Worm (Caenorhabditis elegans) whole organism, L2 larva: ENCODE results near the gene F42A10.7.

Experiments
- C34F6.9 ChIP-seq: fragments of 150-350 bp; optimal IDR thresholded peaks from 2 replicates; lab custom pipeline; 2014; ENCODE audit warnings: missing biosample characterization, missing genetic modification characterization
- R02D3.7 ChIP-seq: fragments of 150-350 bp; optimal IDR thresholded peaks from 2 replicates; lab custom pipeline; 2014; ENCODE audit warnings: missing biosample characterization, missing genetic modification characterization
- Y55F3AM.14 ChIP-seq: fragments of 200-800 bp; sonication (Bioruptor generic); optimal IDR thresholded peaks from 2 replicates; lab custom pipeline; 2018; ENCODE audit warnings: mild to moderate bottlenecking, missing genetic modification characterization, missing compliant biosample characterization
- alr-1 ChIP-seq: fragments of 150-350 bp; optimal IDR thresholded peaks from 2 replicates; lab custom pipeline; 2014; ENCODE audit warnings: missing biosample characterization, missing genetic modification characterization
- ama-1 ChIP-seq: fragments of 150-350 bp; optimal IDR thresholded peaks from 2 replicates; lab custom pipeline; 2018; ENCODE audit warnings: inconsistent platforms
- blmp-1 ChIP-seq: sonication (generic microtip); optimal IDR thresholded peaks from 2 replicates; lab custom pipeline; 2017; ENCODE audit warnings: missing genetic modification characterization, mild to moderate bottlenecking, missing compliant biosample characterization, antibody characterized with exemption, moderate library complexity; ENCODE audit not compliant: insufficient read depth
- ceh-82 ChIP-seq: fragments of 150-350 bp; optimal IDR thresholded peaks from 2 replicates; lab custom pipeline; 2014; ENCODE audit warnings: missing biosample characterization, missing genetic modification characterization
- crh-2 ChIP-seq: sonication (generic microtip); optimal IDR thresholded peaks from 2 replicates; lab custom pipeline; 2017; ENCODE audit warnings: missing biosample characterization, missing genetic modification characterization
- dmd-4 ChIP-seq: sonication (generic microtip); optimal IDR thresholded peaks from 2 replicates; lab custom pipeline; 2017; ENCODE audit warnings: missing biosample characterization, missing genetic modification characterization
- egl-27 ChIP-seq: sonication (generic microtip); optimal IDR thresholded peaks from 3 replicates; lab custom pipeline; 2017; ENCODE audit warnings: missing biosample characterization, missing genetic modification reagents, missing genetic modification characterization
- elt-1 ChIP-seq: fragments of 150-350 bp; optimal IDR thresholded peaks from 2 replicates; lab custom pipeline; 2014; ENCODE audit warnings: missing biosample characterization, missing genetic modification characterization
- fos-1 ChIP-seq: fragments of 150-350 bp; optimal IDR thresholded peaks from 2 replicates; lab custom pipeline; 2014; ENCODE audit warnings: missing biosample characterization, missing genetic modification characterization
- gmeb-1 ChIP-seq: fragments of 150-350 bp; optimal IDR thresholded peaks from 2 replicates; lab custom pipeline; 2014; ENCODE audit warnings: missing biosample characterization, missing genetic modification characterization
- lsy-2 ChIP-seq, 2 experiments: fragments of 150-350 bp in 1 of 2; sonication (generic microtip) in 1 of 2; optimal IDR thresholded peaks; 2 replicates each; lab custom pipeline; 2014 to 2017; ENCODE audit warnings: missing biosample characterization in 2 of 2, missing genetic modification characterization in 2 of 2
- mab-5 ChIP-seq: fragments of 150-350 bp; optimal IDR thresholded peaks from 2 replicates; lab custom pipeline; 2014; ENCODE audit warnings: missing biosample characterization, missing genetic modification characterization
- mbf-1 ChIP-seq: sonication (generic microtip); optimal IDR thresholded peaks from 2 replicates; lab custom pipeline; 2017; ENCODE audit warnings: missing biosample characterization, missing genetic modification characterization
- mdl-1 ChIP-seq, 2 experiments: fragments of 150-350 bp in 1 of 2; sonication (generic microtip) in 1 of 2; optimal IDR thresholded peaks; 2 replicates each; lab custom pipeline; 2017; ENCODE audit warnings: missing biosample characterization in 2 of 2, missing genetic modification characterization in 2 of 2
- nhr-10 ChIP-seq: sonication (generic microtip); optimal IDR thresholded peaks from 2 replicates; lab custom pipeline; 2017; ENCODE audit warnings: missing biosample characterization, missing genetic modification characterization
- nhr-11 ChIP-seq: fragments of 150-350 bp; optimal IDR thresholded peaks from 2 replicates; lab custom pipeline; 2014; ENCODE audit warnings: missing biosample characterization, missing genetic modification characterization
- nhr-129 ChIP-seq: fragments of 150-350 bp; optimal IDR thresholded peaks from 2 replicates; lab custom pipeline; 2014; ENCODE audit warnings: missing biosample characterization, missing genetic modification characterization
- nhr-21 ChIP-seq: fragments of 150-350 bp; optimal IDR thresholded peaks from 2 replicates; lab custom pipeline; 2014; ENCODE audit warnings: missing biosample characterization, missing genetic modification characterization
- nhr-25 ChIP-seq: fragments of 150-350 bp; sonication (generic microtip); optimal IDR thresholded peaks from 3 replicates; lab custom pipeline; 2014; ENCODE audit warnings: missing biosample characterization, missing genetic modification characterization
- nhr-77 ChIP-seq: fragments of 150-350 bp; optimal IDR thresholded peaks from 2 replicates; lab custom pipeline; 2014; ENCODE audit warnings: missing biosample characterization, missing genetic modification characterization
- skn-1 ChIP-seq: sonication (generic microtip); optimal IDR thresholded peaks from 2 replicates; lab custom pipeline; 2017; ENCODE audit warnings: missing biosample characterization, missing genetic modification characterization
- sma-3 ChIP-seq: sonication (generic microtip); optimal IDR thresholded peaks from 2 replicates; lab custom pipeline; 2016; ENCODE audit warnings: missing genetic modification reagents, missing genetic modification characterization, missing compliant biosample characterization
- sma-9 ChIP-seq, 2 experiments: fragments of 150-350 bp in 1 of 2; sonication (generic microtip) in 1 of 2; optimal IDR thresholded peaks; 2 replicates each; lab custom pipeline; 2014 to 2016; ENCODE audit warnings: missing genetic modification characterization in 2 of 2, mild to moderate bottlenecking in 1 of 2, missing biosample characterization in 1 of 2, missing compliant biosample characterization in 1 of 2, missing genetic modification reagents in 1 of 2, moderate library complexity in 1 of 2
- snpc-4 ChIP-seq: fragments of 150-350 bp; optimal IDR thresholded peaks from 2 replicates; lab custom pipeline; 2014; ENCODE audit warnings: missing biosample characterization, missing genetic modification characterization
- unc-39 ChIP-seq: fragments of 150-350 bp; optimal IDR thresholded peaks from 2 replicates; lab custom pipeline; 2014; ENCODE audit warnings: missing biosample characterization, missing genetic modification characterization
- unc-62 ChIP-seq: fragments of 150-350 bp; optimal IDR thresholded peaks from 2 replicates; lab custom pipeline; 2014; ENCODE audit warnings: missing biosample characterization, missing genetic modification reagents, missing genetic modification characterization
- zag-1 ChIP-seq: fragments of 150-350 bp; optimal IDR thresholded peaks from 2 replicates; lab custom pipeline; 2014; ENCODE audit warnings: missing biosample characterization, missing genetic modification characterization

F42A10.7 gene

DNA sequence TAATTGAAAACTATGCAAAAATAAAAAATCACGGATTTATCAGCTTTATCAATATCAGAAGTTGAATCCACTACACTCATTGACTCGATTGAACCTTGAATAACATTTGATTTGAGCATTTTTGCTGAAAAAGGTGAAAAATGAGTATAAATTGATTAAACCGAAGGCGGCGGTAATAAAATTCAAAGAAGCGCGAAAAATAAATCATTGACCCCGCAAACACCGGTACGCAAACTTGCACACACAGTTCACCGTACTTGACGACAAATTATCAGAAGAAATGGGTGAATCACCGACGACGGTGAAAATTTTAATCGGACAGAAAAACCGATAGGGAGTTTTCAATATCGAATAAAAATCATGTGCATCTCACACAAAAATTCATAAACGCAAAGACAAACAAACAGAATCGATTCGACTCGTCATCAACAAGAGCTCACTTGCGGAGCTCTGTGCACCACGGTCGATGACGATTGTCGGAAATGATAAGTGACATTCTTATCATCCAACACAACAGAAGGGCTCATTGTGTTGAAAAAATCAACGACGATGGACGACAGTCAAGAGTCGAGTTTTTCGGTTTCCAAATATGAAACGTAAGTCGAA lies 28.9 kb downstream of the F42A10.7 start, which contains the start of the genes wht-7 and Y42G9A.1:
TSS of gene wht-7 (minus strand) at position 131 of the 606 bp plus-strand sequence.
TSS of gene Y42G9A.1 (plus strand) at position 495 of the 606 bp plus-strand sequence.
- TF ChIP-seq unc-62 (GFP tag; lab: Kevin White, UChicago) (no peak), fos-1 (peak; percentile 67), gmeb-1 (tag; lab: Kevin White, UChicago) (peak; percentile 10)

DNA sequence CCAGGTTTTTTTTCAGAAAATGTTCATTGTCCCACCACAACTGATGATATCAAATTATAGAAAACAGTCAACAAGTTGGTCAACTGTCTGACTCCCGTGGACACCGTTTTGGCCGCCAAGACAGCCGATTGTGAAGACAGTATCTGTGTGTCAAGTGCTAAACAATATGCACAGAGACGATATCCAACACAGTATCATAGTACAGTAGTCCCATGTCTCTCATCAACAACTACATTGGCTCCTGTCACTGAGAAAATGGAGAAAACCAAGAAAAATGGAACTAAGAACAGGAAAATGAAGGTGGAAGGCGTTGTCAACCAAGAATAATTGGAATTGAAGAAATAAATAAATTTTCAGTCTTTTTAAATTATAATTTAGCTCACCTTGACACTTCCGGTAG lies 29.8 kb downstream of the F42A10.7 start:
- TF ChIP-seq R02D3.7 (no peak), ceh-82 (no peak)

DNA sequence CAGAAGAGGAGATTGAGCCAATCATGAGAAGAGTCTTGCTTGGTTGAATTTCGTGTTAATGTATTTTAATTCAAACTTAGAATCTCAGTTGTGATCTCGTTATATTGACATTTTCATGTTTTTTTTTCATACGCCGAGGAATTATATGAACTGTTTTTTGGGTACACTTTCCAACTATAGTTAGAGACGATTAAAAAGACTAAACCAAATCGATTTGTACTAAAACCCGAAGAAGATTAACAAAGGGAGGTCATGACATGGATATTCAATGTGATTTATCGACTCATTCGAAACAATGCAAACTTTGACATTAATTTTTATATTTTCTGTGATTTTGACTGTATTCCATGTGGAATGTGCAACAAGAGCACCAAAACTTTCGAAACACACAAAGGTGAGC lies 30.6 kb downstream of the F42A10.7 start, which contains the start of gene Y42G9A.2:
TSS of gene Y42G9A.2 (plus strand) at position 284 of the 400 bp plus-strand sequence.
- no peak for TF ChIP-seq C34F6.9 (tag; lab: Kevin White, UChicago)
- TF ChIP-seq sma-9 (GFP tag; optimal IDR thresholded peaks at IDR 0.05; lab: Kevin White, UChicago) = peak; percentile 30
- TF ChIP-seq sma-9 (tag; optimal IDR thresholded peaks at IDR 0.05; lab: Kevin White, UChicago) = no peak
- TF ChIP-seq ama-1 (lab: Kevin White, UChicago) = no peak
- TF ChIP-seq unc-62 (GFP tag; lab: Kevin White, UChicago) = no peak
- TF ChIP-seq R02D3.7 = no peak

DNA sequence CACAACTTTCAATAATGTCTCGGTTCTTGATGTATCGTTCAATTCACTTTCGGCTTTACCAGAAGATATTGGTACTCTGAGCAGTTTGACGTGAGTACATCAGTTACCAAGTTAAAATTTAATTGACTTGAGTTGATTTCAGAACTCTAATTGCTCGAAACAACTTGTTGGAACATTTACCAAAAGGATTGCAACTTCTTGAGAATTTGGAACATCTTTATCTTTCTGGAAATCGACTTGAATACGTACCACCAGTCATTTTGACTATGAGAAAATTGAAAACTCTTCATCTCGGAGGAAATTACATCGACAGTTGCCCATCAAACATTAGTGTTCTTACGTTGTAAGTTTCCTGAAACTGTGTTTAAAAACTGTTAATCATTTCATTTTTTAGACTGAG lies 31.7 kb downstream of the F42A10.7 start:
- TF ChIP-seq dmd-4 (tag; lab: Kevin White, UChicago) (no peak), lsy-2 (tag; optimal IDR thresholded peaks at IDR 0.05; lab: Kevin White, UChicago) (no peak), nhr-10 (tag; lab: Kevin White, UChicago) (no peak), unc-39 (tag; lab: Kevin White, UChicago) (no peak), mab-5 (tag; lab: Kevin White, UChicago) (no peak), R02D3.7 (no peak)

DNA sequence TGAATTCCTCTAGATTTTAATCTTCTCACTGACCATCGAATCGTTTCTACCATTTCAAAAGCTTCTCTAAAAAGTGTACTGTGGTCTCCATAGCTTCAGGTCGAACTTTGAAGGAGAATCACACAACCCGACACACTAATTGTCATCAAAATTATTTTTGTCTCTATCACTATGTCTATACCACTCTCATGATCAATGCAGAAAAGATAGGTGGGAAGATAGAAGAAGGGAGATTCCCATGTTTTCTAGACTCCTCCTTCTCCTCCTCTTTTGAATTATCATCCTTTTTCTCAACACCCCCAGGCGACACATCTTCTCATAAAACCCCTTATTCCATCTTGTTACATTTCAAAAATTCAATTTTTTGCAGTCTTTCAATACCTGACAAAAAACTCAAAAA lies 32.6 kb downstream of the F42A10.7 start, which contains the start of gene Y42G9A.3:
TSS of gene Y42G9A.3 (plus strand) at position 363 of the 400 bp plus-strand sequence.
- TF ChIP-seq nhr-77 (tag; lab: Kevin White, UChicago) = no peak
- TF ChIP-seq mab-5 (tag; lab: Kevin White, UChicago) = no peak
- TF ChIP-seq gmeb-1 (tag; lab: Kevin White, UChicago) = no peak
- peak; percentile 35 for TF ChIP-seq fos-1
- no peak for TF ChIP-seq nhr-11 (tag; lab: Kevin White, UChicago)
- TF ChIP-seq ama-1 (lab: Kevin White, UChicago) = no peak
- TF ChIP-seq zag-1 (tag; lab: Kevin White, UChicago) = no peak
- TF ChIP-seq crh-2 (tag; lab: Kevin White, UChicago) = no peak
- TF ChIP-seq snpc-4 (tag; lab: Kevin White, UChicago) = no peak
- no peak for TF ChIP-seq elt-1 (tag; lab: Kevin White, UChicago)
- TF ChIP-seq nhr-129 (tag; lab: Kevin White, UChicago) = no peak
- TF ChIP-seq skn-1 (tag; lab: Kevin White, UChicago) = peak; percentile 78
- TF ChIP-seq dmd-4 (tag; lab: Kevin White, UChicago) = no peak
- TF ChIP-seq ceh-82 = no peak
- no peak for TF ChIP-seq egl-27
- no peak for TF ChIP-seq Y55F3AM.14
- TF ChIP-seq R02D3.7 = no peak
- TF ChIP-seq mbf-1 = no peak
- TF ChIP-seq sma-9 (GFP tag; optimal IDR thresholded peaks at IDR 0.05; lab: Kevin White, UChicago) = peak; percentile 5
- no peak for TF ChIP-seq sma-9 (tag; optimal IDR thresholded peaks at IDR 0.05; lab: Kevin White, UChicago)

DNA sequence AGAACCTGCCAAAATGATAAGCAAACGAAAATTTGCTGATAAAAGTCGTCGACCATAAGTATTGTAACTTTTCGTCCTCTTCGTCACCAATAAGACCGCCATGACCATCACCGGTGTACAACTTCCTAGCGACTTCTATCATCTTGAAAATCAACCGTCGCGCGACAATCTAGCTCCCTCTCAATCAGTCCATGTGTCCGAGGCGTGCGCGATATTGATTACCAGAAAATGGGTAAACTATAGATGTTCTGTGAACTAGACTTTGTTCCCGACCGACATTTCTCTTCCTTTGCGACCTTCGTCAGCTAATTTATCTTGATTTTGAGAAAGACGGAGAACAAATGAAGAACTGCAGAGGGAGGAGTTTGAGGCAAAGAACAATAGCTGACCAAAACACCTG lies 33.2 kb downstream of the F42A10.7 start:
- TF ChIP-seq mdl-1 (tag; optimal IDR thresholded peaks at IDR 0.05; lab: Kevin White, UChicago) (peak in 1 of 2 experiments; percentile 14), sma-3 (GFP tag; lab: Kevin White, UChicago) (peak; percentile 62), nhr-21 (tag; lab: Kevin White, UChicago) (peak; percentile 88), nhr-129 (tag; lab: Kevin White, UChicago) (peak; percentile 40), sma-9 (GFP tag; optimal IDR thresholded peaks at IDR 0.05; lab: Kevin White, UChicago) (peak; percentile 87), sma-9 (tag; optimal IDR thresholded peaks at IDR 0.05; lab: Kevin White, UChicago) (no peak), fos-1 (peak; percentile 26), mab-5 (tag; lab: Kevin White, UChicago) (no peak), alr-1 (tag; lab: Kevin White, UChicago) (no peak), blmp-1 (tag; lab: Kevin White, UChicago) (peak; percentile 22), lsy-2 (tag; optimal IDR thresholded peaks at IDR 0.05; lab: Kevin White, UChicago) (no peak), nhr-25 (tag; lab: Kevin White, UChicago) (peak; percentile 75)
